Comparison of ENCODE assay signal across 4 fruit fly cellular contexts in the genomic region with DNA sequence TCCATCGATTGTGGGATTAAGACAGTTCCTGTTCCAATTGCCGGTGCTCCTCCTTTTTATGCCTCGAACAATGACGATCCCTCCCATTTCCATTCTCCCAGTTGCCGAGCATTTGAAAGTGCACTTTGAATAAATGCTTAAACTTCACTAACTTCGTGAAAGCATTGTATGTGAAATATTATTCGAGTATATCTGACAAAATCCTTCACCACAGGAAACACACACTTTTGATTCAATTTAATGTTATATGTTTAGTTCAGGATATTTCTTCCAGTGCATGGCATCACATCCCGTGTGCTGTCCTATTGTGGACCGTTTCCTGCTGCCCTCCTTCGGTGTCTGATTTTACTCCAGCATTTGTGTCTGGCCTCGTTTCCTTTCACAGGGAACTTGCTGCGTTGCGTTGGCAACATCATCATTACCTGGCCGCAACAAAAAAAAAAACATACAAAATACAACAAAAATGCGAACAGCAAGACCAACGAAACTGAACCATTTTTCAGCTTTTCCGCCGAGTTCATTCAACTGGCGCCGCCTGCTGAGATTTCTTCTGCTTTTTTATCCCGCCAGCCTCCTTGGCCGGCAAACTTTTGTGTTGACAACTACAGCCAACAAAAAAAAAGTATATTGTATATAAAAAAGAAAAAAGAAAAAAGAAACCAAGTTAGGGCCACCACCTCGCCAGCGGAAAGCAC.
TF ChIP-seq lines count a peak whose summit lies in the region.

No protein-coding gene starts in this region.

- TF ChIP-seq CTCF in whole organism, embryonic (GFP tag; optimal IDR thresholded peaks at IDR 0.05; lab: Kevin White, UChicago) = no peak

TF ChIP-seq in whole organism, embryonic, 481 proteins besides CTCF, POLR2A, EP300 and RAD21 (continues in another document):
- TF ChIP-seq unc-4 (GFP tag; IDR thresholded peaks at IDR 0.05; lab: Robert Waterston, UW; ENCODE audit: partially characterized antibody) (no peak), CG10979 (tag; optimal IDR thresholded peaks at IDR 0.05; lab: Kevin White, UChicago) (peak; percentile 32), sqz (GFP tag; optimal IDR thresholded peaks at IDR 0.05; lab: Kevin White, UChicago) (no peak), CG10959 (GFP tag; IDR thresholded peaks at IDR 0.05; lab: Robert Waterston, UW) (no peak), HLH54F (GFP tag; optimal IDR thresholded peaks at IDR 0.05; lab: Kevin White, UChicago) (no peak), dmrt11E (tag; optimal IDR thresholded peaks at IDR 0.05; lab: Kevin White, UChicago) (peak; percentile 11), Nf-YA (GFP tag; IDR thresholded peaks at IDR 0.05; lab: Robert Waterston, UW) (no peak), CG7372 (GFP tag; IDR thresholded peaks at IDR 0.05; lab: Robert Waterston, UW) (no peak), CG4404 (GFP tag; IDR thresholded peaks at IDR 0.05; lab: Robert Waterston, UW) (no peak), CG6254 (GFP tag; optimal IDR thresholded peaks at IDR 0.05; lab: Kevin White, UChicago) (no peak), CG15514 (GFP tag; optimal IDR thresholded peaks at IDR 0.05; lab: Kevin White, UChicago) (no peak), BEAF-32 (GFP tag; optimal IDR thresholded peaks at IDR 0.05; lab: Kevin White, UChicago) (no peak), MBD-R2 (GFP tag; IDR thresholded peaks at IDR 0.05; lab: Robert Waterston, UW) (no peak), Bdp1 (GFP tag; optimal IDR thresholded peaks at IDR 0.05; lab: Kevin White, UChicago) (no peak), CG18262 (tag; optimal IDR thresholded peaks at IDR 0.05; lab: Kevin White, UChicago) (peak; percentile 12), yki (optimal IDR thresholded peaks at IDR 0.05; lab: Kevin White, UChicago) (no peak), CG7987 (GFP tag; optimal IDR thresholded peaks at IDR 0.05; lab: Kevin White, UChicago) (no peak), gce (GFP tag; IDR thresholded peaks at IDR 0.05; lab: Robert Waterston, UW) (no peak), phol (tag; optimal IDR thresholded peaks at IDR 0.05; lab: Kevin White, UChicago) (peak; percentile 5), bsh (GFP tag; optimal IDR thresholded peaks at IDR 0.05; lab: Kevin White, UChicago) (peak in 1 of 2 experiments; percentile 24), so (GFP tag; IDR thresholded peaks at IDR 0.05; lab: Robert Waterston, UW) (no peak)

TF ChIP-seq in whole organism, prepupa, 60 proteins besides CTCF, POLR2A, EP300 and RAD21 (continues in another document):
- peak; percentile 35; the same call in 1 of the 2 replicates for TF ChIP-seq Gug (GFP tag; IDR thresholded peaks at IDR 0.05; lab: Robert Waterston, UW)
- TF ChIP-seq CG11902 (GFP tag; optimal IDR thresholded peaks at IDR 0.05; lab: Kevin White, UChicago) = peak; percentile 27
- TF ChIP-seq Eip75B (GFP tag; optimal IDR thresholded peaks at IDR 0.05; lab: Kevin White, UChicago) = peak; percentile 77
- TF ChIP-seq CG6276 (GFP tag; optimal IDR thresholded peaks at IDR 0.05; lab: Kevin White, UChicago) = peak; percentile 80
- peak; percentile 18 for TF ChIP-seq dac (GFP tag; optimal IDR thresholded peaks at IDR 0.05; lab: Kevin White, UChicago)
- TF ChIP-seq acj6 (GFP tag; optimal IDR thresholded peaks at IDR 0.05; lab: Kevin White, UChicago) = peak; percentile 71
- TF ChIP-seq CG6808 (GFP tag; optimal IDR thresholded peaks at IDR 0.05; lab: Kevin White, UChicago) = peak; percentile 62
- TF ChIP-seq pdm3 (GFP tag; optimal IDR thresholded peaks at IDR 0.05; lab: Kevin White, UChicago) = peak; percentile 63
- peak; percentile 77 for TF ChIP-seq Lpt (GFP tag; optimal IDR thresholded peaks at IDR 0.05; lab: Kevin White, UChicago)
- TF ChIP-seq Eip78C (GFP tag; lab: Kevin White, UChicago) = peak; percentile 91
- peak; percentile 36 for TF ChIP-seq CG9139 (GFP tag; optimal IDR thresholded peaks at IDR 0.05; lab: Kevin White, UChicago)
- no peak for TF ChIP-seq Hr38 (GFP tag; optimal IDR thresholded peaks at IDR 0.05; lab: Kevin White, UChicago)
- peak; percentile 78 for TF ChIP-seq svp (GFP tag; lab: Kevin White, UChicago)
- peak; percentile 67 for TF ChIP-seq CG16779 (tag; optimal IDR thresholded peaks at IDR 0.05; lab: Kevin White, UChicago)
- TF ChIP-seq esn (GFP tag; optimal IDR thresholded peaks at IDR 0.05; lab: Kevin White, UChicago) = peak; percentile 36
- no peak for TF ChIP-seq fkh (GFP tag; optimal IDR thresholded peaks at IDR 0.05; lab: Kevin White, UChicago)
- peak; percentile 5 for TF ChIP-seq CG8319 (GFP tag; optimal IDR thresholded peaks at IDR 0.05; lab: Kevin White, UChicago)
- peak; percentile 66 for TF ChIP-seq OdsH (GFP tag; optimal IDR thresholded peaks at IDR 0.05; lab: Kevin White, UChicago)
- peak; percentile 82 for TF ChIP-seq CG15336 (GFP tag; IDR thresholded peaks at IDR 0.05; lab: Robert Waterston, UW)
- peak; percentile 60 for TF ChIP-seq CG1621 (tag; optimal IDR thresholded peaks at IDR 0.05; lab: Kevin White, UChicago)
- TF ChIP-seq net (GFP tag; optimal IDR thresholded peaks at IDR 0.05; lab: Kevin White, UChicago) = peak; percentile 57
- peak; percentile 20 for TF ChIP-seq Hr39 (GFP tag; optimal IDR thresholded peaks at IDR 0.05; lab: Kevin White, UChicago)

TF ChIP-seq in whole organism, pupa, 21 proteins besides CTCF, POLR2A, EP300 and RAD21:
- TF ChIP-seq Ets98B (GFP tag; IDR thresholded peaks at IDR 0.05; lab: Robert Waterston, UW) (peak; percentile 78), CG14655 (GFP tag; optimal IDR thresholded peaks at IDR 0.05; lab: Kevin White, UChicago) (peak; percentile 89), fd96Ca (GFP tag; IDR thresholded peaks at IDR 0.05; lab: Robert Waterston, UW) (peak; percentile 73), CG32121 (GFP tag; IDR thresholded peaks at IDR 0.05; lab: Robert Waterston, UW) (peak; percentile 60), EcR (GFP tag; optimal IDR thresholded peaks at IDR 0.05; lab: Kevin White, UChicago) (peak; percentile 86), Pif1A (GFP tag; optimal IDR thresholded peaks at IDR 0.05; lab: Kevin White, UChicago) (peak; percentile 80), CG4496 (GFP tag; IDR thresholded peaks at IDR 0.05; lab: Robert Waterston, UW) (peak; percentile 87), rn (GFP tag; IDR thresholded peaks at IDR 0.05; lab: Robert Waterston, UW) (peak; percentile 49; the same call in 1 of the 2 replicates), CG17806 (tag; optimal IDR thresholded peaks at IDR 0.05; lab: Kevin White, UChicago) (peak; percentile 75), CG8159 (tag; optimal IDR thresholded peaks at IDR 0.05; lab: Kevin White, UChicago) (peak; percentile 68), D1 (tag; optimal IDR thresholded peaks at IDR 0.05; lab: Kevin White, UChicago) (peak; percentile 19), CG12605 (GFP tag; IDR thresholded peaks at IDR 0.05; lab: Robert Waterston, UW) (peak; percentile 86), Pif1B (GFP tag; optimal IDR thresholded peaks at IDR 0.05; lab: Kevin White, UChicago) (peak; percentile 64), CG15710 (tag; optimal IDR thresholded peaks at IDR 0.05; lab: Kevin White, UChicago) (peak; percentile 63), gl (tag; optimal IDR thresholded peaks at IDR 0.05; lab: Kevin White, UChicago) (peak; percentile 62), CG13204 (GFP tag; optimal IDR thresholded peaks at IDR 0.05; lab: Kevin White, UChicago) (no peak), CG10348 (GFP tag; IDR thresholded peaks at IDR 0.05; lab: Robert Waterston, UW) (no peak), Snoo (tag; optimal IDR thresholded peaks at IDR 0.05; lab: Kevin White, UChicago) (peak; percentile 58), CG8301 (tag; optimal IDR thresholded peaks at IDR 0.05; lab: Kevin White, UChicago) (peak; percentile 90), CG9948 (tag; optimal IDR thresholded peaks at IDR 0.05; lab: Kevin White, UChicago) (peak; percentile 83), CG34367 (tag; optimal IDR thresholded peaks at IDR 0.05; lab: Kevin White, UChicago) (peak; percentile 69)

TF ChIP-seq in whole organism, wandering third instar larva, 38 proteins besides CTCF, POLR2A, EP300 and RAD21:
- TF ChIP-seq dmrt93B (GFP tag; optimal IDR thresholded peaks at IDR 0.05; lab: Kevin White, UChicago) (no peak), fru (GFP tag; optimal IDR thresholded peaks at IDR 0.05; lab: Kevin White, UChicago) (peak; percentile 10), Hr78 (GFP tag; optimal IDR thresholded peaks at IDR 0.05; lab: Kevin White, UChicago) (no peak), brk (GFP tag; optimal IDR thresholded peaks at IDR 0.05; lab: Kevin White, UChicago) (no peak), br (GFP tag; optimal IDR thresholded peaks at IDR 0.05; lab: Kevin White, UChicago) (peak; percentile 3), Jra (GFP tag; optimal IDR thresholded peaks at IDR 0.05; lab: Kevin White, UChicago) (no peak), foxo (GFP tag; optimal IDR thresholded peaks at IDR 0.05; lab: Kevin White, UChicago) (peak in 1 of 2 experiments; percentile 6), h (GFP tag; optimal IDR thresholded peaks at IDR 0.05; lab: Kevin White, UChicago) (peak; percentile 9)
TF ChIP-seq in whole organism, wandering third instar larva: peak in this region for 4.

Comparison
In these comparisons a context has a peak if more than half of its experiments do, and no peak if none do; other contexts are left out.
1. Of the 7 proteins assayed by ChIP-seq in both whole organism, embryonic and whole organism, prepupa: peak only in whole organism, embryonic: none; only in whole organism, prepupa: CG16779, Gug, Hr39, Lpt and Sox102F; in both: none; in neither: 2.